Worm (Caenorhabditis elegans) whole organism, midembryonic: ENCODE results near the gene C31H1.2.

Experiments
- T22C8.4 ChIP-seq: fragments of 200-800 bp; sonication (Bioruptor generic); IDR thresholded peaks from 2 replicates; pipeline ENCODE4 v1.3.6; 2022; ENCODE audit warnings: missing genetic modification characterization, missing compliant biosample characterization
- cog-1 ChIP-seq: sonication (generic microtip); optimal IDR thresholded peaks from 2 replicates; lab custom pipeline; 2016; ENCODE audit warnings: missing genetic modification characterization, missing compliant biosample characterization
- flt-1 ChIP-seq: fragments of 200-800 bp; sonication (Bioruptor generic); IDR thresholded peaks from 2 replicates; pipeline ENCODE4 v1.3.6; 2022; ENCODE audit warnings: missing genetic modification characterization, missing compliant biosample characterization
- klf-2 ChIP-seq: fragments of 200-800 bp; sonication (Bioruptor generic); conservative IDR thresholded peaks from 2 replicates; pipeline ENCODE4 v1.3.6; 2022; ENCODE audit warnings: missing genetic modification reagents, missing genetic modification characterization, missing compliant biosample characterization
- med-1 ChIP-seq: sonication (generic microtip); optimal IDR thresholded peaks from 2 replicates; lab custom pipeline; 2017; ENCODE audit warnings: missing genetic modification characterization, mild to moderate bottlenecking, missing compliant biosample characterization, antibody characterized with exemption, missing genetic modification reagents; ENCODE audit not compliant: insufficient read depth
- ref-1 ChIP-seq: fragments of 200-800 bp; sonication (Bioruptor generic); conservative IDR thresholded peaks from 2 replicates; pipeline ENCODE4 v1.3.6; 2022; ENCODE audit warnings: missing genetic modification reagents, missing genetic modification characterization, missing compliant biosample characterization
- tab-1 ChIP-seq: fragments of 200-800 bp; sonication (Bioruptor generic); IDR thresholded peaks from 2 replicates; pipeline ENCODE4 v1.3.6; 2022; ENCODE audit warnings: missing genetic modification characterization, missing compliant biosample characterization
- ztf-23 ChIP-seq: fragments of 200-800 bp; sonication (Bioruptor generic); IDR thresholded peaks from 2 replicates; pipeline ENCODE4 v1.3.6; 2022; ENCODE audit warnings: missing genetic modification reagents, missing genetic modification characterization, missing compliant biosample characterization
- ztf-29 ChIP-seq: fragments of 200-800 bp; sonication (Bioruptor generic); IDR thresholded peaks from 2 replicates; pipeline ENCODE4 v1.3.6; 2022; ENCODE audit warnings: missing genetic modification reagents, missing genetic modification characterization, missing compliant biosample characterization

The C31H1.2 gene

DNA sequence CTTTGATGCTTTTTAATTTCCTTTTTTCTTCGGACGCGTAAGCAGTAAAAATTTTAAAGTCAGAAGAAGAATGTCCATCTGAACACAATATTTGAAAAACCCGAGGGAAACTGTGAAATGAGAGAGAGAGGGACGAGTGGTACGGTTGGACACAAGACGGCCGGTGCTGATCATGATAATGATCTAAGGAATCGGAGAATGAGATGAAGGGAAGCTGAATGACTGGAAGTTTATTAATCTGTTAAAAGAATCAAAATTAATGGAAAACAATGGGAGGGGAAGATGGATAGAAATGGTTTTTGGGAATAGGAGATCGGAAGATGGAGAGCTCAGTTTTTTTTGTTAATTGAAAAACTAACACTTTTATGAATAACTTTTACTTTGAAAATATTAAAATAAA is 32.4 kb upstream of the C31H1.2 start:
- TF ChIP-seq ztf-23 (GFP tag; lab: Robert Waterston, UW), result no peak
- TF ChIP-seq ztf-29 (GFP tag; lab: Robert Waterston, UW), result no peak
- no peak for TF ChIP-seq tab-1 (GFP tag; lab: Robert Waterston, UW)
- TF ChIP-seq klf-2, result no peak
- TF ChIP-seq cog-1, result no peak
- no peak for TF ChIP-seq ref-1 (GFP tag; lab: Robert Waterston, UW)
- no peak for TF ChIP-seq T22C8.4 (GFP tag; lab: Robert Waterston, UW)
- TF ChIP-seq flt-1 (GFP tag; lab: Robert Waterston, UW), result no peak
- no peak for TF ChIP-seq med-1 (GFP tag; lab: Kevin White, UChicago)

DNA sequence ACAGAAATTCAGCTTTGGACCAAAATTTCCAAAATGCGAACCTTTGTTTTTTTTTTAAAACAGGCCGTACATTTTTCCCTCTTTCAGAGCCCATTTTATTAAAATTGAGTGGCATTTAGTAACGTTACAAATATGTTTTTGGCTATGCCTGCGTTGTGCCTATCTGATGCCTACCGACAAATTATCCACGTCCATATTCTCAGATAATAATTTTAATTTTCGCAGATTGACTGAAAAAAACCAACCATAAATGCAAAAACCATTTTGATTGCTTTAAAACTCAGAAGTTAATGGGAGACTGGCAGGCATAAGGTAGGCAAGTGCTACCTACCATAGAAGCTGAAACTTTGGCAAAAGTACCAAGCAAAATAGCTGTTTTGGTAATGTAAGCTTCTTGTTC is 30.4 kb upstream of the C31H1.2 start:
- TF ChIP-seq cog-1, result no peak
- TF ChIP-seq T22C8.4 (GFP tag; lab: Robert Waterston, UW), result no peak
- TF ChIP-seq ref-1 (GFP tag; lab: Robert Waterston, UW), result no peak
- TF ChIP-seq klf-2, result no peak
- no peak for TF ChIP-seq med-1 (GFP tag; lab: Kevin White, UChicago)
- no peak for TF ChIP-seq ztf-23 (GFP tag; lab: Robert Waterston, UW)
- TF ChIP-seq ztf-29 (GFP tag; lab: Robert Waterston, UW), result no peak
- no peak for TF ChIP-seq flt-1 (GFP tag; lab: Robert Waterston, UW)
- TF ChIP-seq tab-1 (GFP tag; lab: Robert Waterston, UW), result no peak

DNA sequence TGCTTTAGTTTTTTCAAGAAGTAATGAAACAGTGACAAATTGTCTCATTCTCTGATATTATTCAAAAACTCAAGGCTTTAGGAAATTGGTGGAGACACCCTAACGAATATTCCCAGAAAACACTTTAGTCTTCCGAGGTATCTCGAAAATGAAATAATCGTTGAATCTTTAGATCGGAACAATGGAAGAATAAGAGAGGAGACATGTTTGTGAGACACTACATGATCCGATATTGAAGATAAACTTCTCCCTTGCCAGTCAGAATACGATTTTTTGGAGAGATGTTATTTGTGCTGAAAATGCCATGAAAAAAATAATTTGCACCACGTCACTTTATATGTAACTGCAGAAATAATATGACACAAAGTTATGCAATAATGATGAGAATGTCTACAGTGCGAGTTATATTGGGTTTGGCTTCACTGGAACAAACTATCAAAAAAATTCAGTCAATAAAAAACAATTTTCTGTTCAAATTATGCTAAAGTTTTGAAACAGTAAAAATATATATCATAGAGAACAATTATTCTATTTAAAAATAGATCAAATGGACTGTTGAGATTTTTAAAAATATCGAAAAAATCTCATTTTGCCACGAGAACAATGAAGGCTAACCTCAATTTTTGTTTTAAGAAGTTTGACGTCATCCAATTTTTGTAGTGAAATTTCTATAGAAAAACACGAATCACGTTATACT is 29.7 kb upstream of the C31H1.2 start:
- TF ChIP-seq tab-1 (GFP tag; lab: Robert Waterston, UW) (no peak), ztf-29 (GFP tag; lab: Robert Waterston, UW) (no peak), ztf-23 (GFP tag; lab: Robert Waterston, UW) (no peak), flt-1 (GFP tag; lab: Robert Waterston, UW) (no peak), klf-2 (no peak), T22C8.4 (GFP tag; lab: Robert Waterston, UW) (no peak), ref-1 (GFP tag; lab: Robert Waterston, UW) (no peak), cog-1 (no peak)

DNA sequence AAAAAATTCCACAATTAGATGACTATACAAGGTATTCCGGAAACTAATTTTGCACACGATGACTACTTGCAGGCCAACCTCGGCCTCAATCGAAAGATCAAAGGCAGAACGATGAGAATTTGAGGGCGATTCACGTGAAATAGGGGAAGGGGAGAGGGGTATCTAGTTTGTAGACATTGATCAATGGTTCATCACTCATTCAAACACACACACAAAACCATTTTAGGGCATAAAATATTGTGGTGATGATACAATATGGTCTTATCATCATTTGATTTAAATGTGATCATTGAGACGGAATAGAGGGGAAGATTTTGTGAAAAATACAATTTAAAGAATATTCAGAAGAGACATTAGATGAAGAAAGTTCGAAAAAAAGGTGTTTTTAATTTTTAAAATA is 28.3 kb upstream of the C31H1.2 start:
- TF ChIP-seq tab-1 (GFP tag; lab: Robert Waterston, UW), result no peak
- no peak for TF ChIP-seq T22C8.4 (GFP tag; lab: Robert Waterston, UW)
- no peak for TF ChIP-seq flt-1 (GFP tag; lab: Robert Waterston, UW)
- TF ChIP-seq klf-2, result no peak
- TF ChIP-seq med-1 (GFP tag; lab: Kevin White, UChicago), result no peak
- TF ChIP-seq ztf-29 (GFP tag; lab: Robert Waterston, UW), result no peak
- TF ChIP-seq ztf-23 (GFP tag; lab: Robert Waterston, UW), result no peak
- no peak for TF ChIP-seq cog-1
- no peak for TF ChIP-seq ref-1 (GFP tag; lab: Robert Waterston, UW)

DNA sequence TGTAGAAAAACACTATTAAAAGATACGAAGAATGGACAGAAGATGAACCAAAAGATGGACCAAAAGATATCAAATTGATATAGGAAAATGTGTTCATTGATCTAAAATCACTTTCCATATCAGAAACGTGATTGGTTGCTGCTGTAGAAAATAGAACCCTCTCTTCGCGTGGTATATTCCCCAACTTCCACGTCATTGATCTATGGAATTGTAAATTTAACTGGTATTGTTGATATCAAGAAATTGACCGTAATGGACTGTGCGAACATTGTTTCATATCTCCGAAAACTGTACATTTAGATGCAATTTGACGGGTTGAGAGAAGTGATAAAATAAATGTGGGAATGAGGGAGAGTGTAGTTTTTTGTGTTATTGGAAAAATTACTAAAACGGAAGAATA is 26.7 kb upstream of the C31H1.2 start:
- no peak for TF ChIP-seq ztf-29 (GFP tag; lab: Robert Waterston, UW)
- TF ChIP-seq med-1 (GFP tag; lab: Kevin White, UChicago), result no peak
- no peak for TF ChIP-seq T22C8.4 (GFP tag; lab: Robert Waterston, UW)
- TF ChIP-seq cog-1, result no peak
- no peak for TF ChIP-seq flt-1 (GFP tag; lab: Robert Waterston, UW)
- TF ChIP-seq ztf-23 (GFP tag; lab: Robert Waterston, UW), result no peak
- no peak for TF ChIP-seq tab-1 (GFP tag; lab: Robert Waterston, UW)
- no peak for TF ChIP-seq klf-2
- TF ChIP-seq ref-1 (GFP tag; lab: Robert Waterston, UW), result no peak

DNA sequence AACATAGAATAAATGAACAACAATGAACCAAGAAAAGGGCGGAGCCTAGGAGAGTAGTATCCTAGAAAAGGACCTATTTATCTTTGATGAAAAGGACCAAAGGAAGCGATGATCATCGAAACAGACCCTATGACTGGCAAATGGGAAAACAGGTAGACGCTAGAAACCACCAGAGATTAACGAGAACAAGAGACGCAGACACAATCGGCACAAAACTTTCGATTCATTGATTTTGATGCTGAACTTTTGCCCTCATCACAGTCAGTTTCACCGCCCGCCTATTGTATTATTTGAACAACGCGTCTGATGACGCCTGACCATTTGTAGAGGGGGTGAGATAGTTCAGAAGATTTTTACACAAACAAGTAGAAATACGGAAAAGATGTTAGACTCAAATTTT is 25.4 kb upstream of the C31H1.2 start:
- no peak for TF ChIP-seq klf-2
- TF ChIP-seq ztf-23 (GFP tag; lab: Robert Waterston, UW), result no peak
- TF ChIP-seq cog-1, result no peak
- TF ChIP-seq tab-1 (GFP tag; lab: Robert Waterston, UW), result no peak
- TF ChIP-seq med-1 (GFP tag; lab: Kevin White, UChicago), result no peak
- TF ChIP-seq T22C8.4 (GFP tag; lab: Robert Waterston, UW), result no peak
- no peak for TF ChIP-seq ztf-29 (GFP tag; lab: Robert Waterston, UW)

DNA sequence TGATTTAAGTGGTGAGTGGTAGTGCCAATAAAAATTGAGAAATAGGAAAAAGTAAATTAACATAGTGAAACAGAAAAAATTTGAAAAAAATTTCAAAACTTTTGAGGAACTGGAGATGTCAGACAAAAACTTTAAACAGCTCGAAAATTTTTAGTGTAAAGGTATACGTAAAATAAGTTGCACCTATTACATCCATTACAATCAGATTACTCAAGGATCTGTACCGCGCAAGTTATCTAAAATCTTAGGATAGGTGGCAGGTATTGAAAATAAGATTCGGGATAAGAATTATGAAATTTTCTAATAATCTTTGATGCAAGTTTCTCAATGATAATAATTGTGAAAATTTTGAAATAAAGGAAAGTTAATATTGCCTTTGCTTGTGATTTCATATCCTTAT is 24.3 kb upstream of the C31H1.2 start:
- TF ChIP-seq tab-1 (GFP tag; lab: Robert Waterston, UW) (no peak), ztf-23 (GFP tag; lab: Robert Waterston, UW) (no peak), ref-1 (GFP tag; lab: Robert Waterston, UW) (no peak), med-1 (GFP tag; lab: Kevin White, UChicago) (no peak), T22C8.4 (GFP tag; lab: Robert Waterston, UW) (no peak), cog-1 (no peak), klf-2 (no peak), flt-1 (GFP tag; lab: Robert Waterston, UW) (no peak), ztf-29 (GFP tag; lab: Robert Waterston, UW) (no peak)

DNA sequence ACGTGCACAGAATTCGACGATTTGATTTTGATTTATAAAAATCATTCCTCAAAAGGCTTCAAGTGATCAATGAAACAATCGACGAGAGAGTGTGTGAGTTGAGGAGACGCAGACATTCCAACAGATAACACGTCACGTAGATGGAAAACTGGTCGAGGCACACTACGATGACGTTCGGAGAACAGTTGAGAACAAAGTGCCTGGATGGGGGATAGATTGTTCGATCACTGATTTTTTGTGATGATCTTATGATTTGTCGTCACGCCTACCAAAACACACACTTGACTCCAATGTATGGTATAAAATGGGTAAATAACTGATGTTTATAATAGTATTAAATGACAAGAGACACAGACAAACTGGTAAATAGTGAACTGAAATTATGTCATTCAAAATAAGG is 12.8 kb upstream of the C31H1.2 start:
- no peak for TF ChIP-seq ref-1 (GFP tag; lab: Robert Waterston, UW)
- TF ChIP-seq klf-2, result no peak
- TF ChIP-seq flt-1 (GFP tag; lab: Robert Waterston, UW), result no peak
- TF ChIP-seq tab-1 (GFP tag; lab: Robert Waterston, UW), result no peak
- TF ChIP-seq ztf-23 (GFP tag; lab: Robert Waterston, UW), result no peak
- TF ChIP-seq T22C8.4 (GFP tag; lab: Robert Waterston, UW), result no peak
- no peak for TF ChIP-seq med-1 (GFP tag; lab: Kevin White, UChicago)
- no peak for TF ChIP-seq cog-1
- TF ChIP-seq ztf-29 (GFP tag; lab: Robert Waterston, UW), result no peak

DNA sequence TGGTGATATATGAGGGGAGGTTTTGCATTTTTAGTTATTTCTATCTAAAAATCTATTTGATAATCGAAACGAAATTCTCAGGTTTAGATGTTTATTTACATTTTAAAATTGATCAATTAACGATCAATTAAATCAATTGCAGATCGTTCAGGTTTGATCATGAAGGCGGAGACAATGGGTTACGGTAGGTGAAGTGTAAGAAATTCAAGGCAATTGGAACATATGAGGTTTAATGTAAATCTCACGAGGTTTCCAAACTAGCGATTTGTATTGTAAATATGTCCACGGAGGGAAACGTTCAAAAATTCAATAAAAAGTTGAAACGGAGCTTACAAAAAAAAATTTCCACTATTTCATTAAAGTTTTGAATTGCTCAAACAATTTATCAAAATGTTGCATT is 11.6 kb upstream of the C31H1.2 start:
- TF ChIP-seq cog-1 (no peak), med-1 (GFP tag; lab: Kevin White, UChicago) (no peak), klf-2 (no peak), tab-1 (GFP tag; lab: Robert Waterston, UW) (no peak), T22C8.4 (GFP tag; lab: Robert Waterston, UW) (no peak)
